Fruit fly (Drosophila melanogaster) whole organism, embryonic: Measurements from ENCODE around the gene PIG-B.

Source experiments
- Atf3 ChIP-seq: fragments of 200-800 bp; sonication (Bioruptor generic); optimal IDR thresholded peaks from 3 replicates; lab custom pipeline; 2016; ENCODE audit warnings: missing biosample characterization, missing genetic modification characterization
- Atf6 ChIP-seq: fragments of 200-800 bp; sonication (Bioruptor generic); IDR thresholded peaks from 2 replicates; pipeline ENCODE4 v1.3.6; 2022; ENCODE audit warnings: missing biosample characterization, missing genetic modification characterization
- CG11456 ChIP-seq: fragments of 200-800 bp; sonication (Bioruptor generic); IDR thresholded peaks from 3 replicates; pipeline ENCODE4 v1.3.6; 2022; ENCODE audit warnings: missing biosample characterization, missing genetic modification characterization
- CG11695 ChIP-seq: fragments of 200-800 bp; sonication (Bioruptor generic); IDR thresholded peaks from 3 replicates; pipeline ENCODE4 v1.3.6; 2022; ENCODE audit warnings: missing biosample characterization, missing genetic modification characterization
- CG12155 ChIP-seq: fragments of 200-800 bp; sonication (Bioruptor generic); optimal IDR thresholded peaks from 3 replicates; lab custom pipeline; 2016; ENCODE audit warnings: missing biosample characterization, missing genetic modification characterization
- CG13123 ChIP-seq: fragments of 200-800 bp; sonication (Bioruptor generic); optimal IDR thresholded peaks from 2 replicates; lab custom pipeline; 2016; ENCODE audit warnings: missing biosample characterization, missing genetic modification characterization
- CG14441 ChIP-seq: fragments of 200-800 bp; sonication (Bioruptor generic); IDR thresholded peaks from 2 replicates; pipeline ENCODE4 v1.3.6; 2022; ENCODE audit warnings: missing biosample characterization, missing genetic modification characterization
- CG14667 ChIP-seq: fragments of 200-800 bp; sonication (Bioruptor generic); IDR thresholded peaks from 2 replicates; pipeline ENCODE4 v1.3.6; 2022; ENCODE audit warnings: missing biosample characterization, missing genetic modification characterization
- CG16815 ChIP-seq: fragments of 200-800 bp; sonication (Bioruptor generic); optimal IDR thresholded peaks from 3 replicates; lab custom pipeline; 2017; ENCODE audit warnings: missing biosample characterization, mild to moderate bottlenecking, missing genetic modification characterization
- CG17361 ChIP-seq: fragments of 200-800 bp; sonication (Bioruptor generic); IDR thresholded peaks from 3 replicates; pipeline ENCODE4 v1.3.6; 2022; ENCODE audit warnings: missing biosample characterization, missing genetic modification characterization
- CG17385 ChIP-seq: fragments of 200-800 bp; sonication (Bioruptor generic); optimal IDR thresholded peaks from 3 replicates; lab custom pipeline; 2018; ENCODE audit warnings: missing biosample characterization, mild to moderate bottlenecking, missing genetic modification characterization
- CG17829 ChIP-seq: fragments of 200-800 bp; optimal IDR thresholded peaks from 2 replicates; lab custom pipeline; 2019; ENCODE audit warnings: missing biosample characterization, mild to moderate bottlenecking, missing genetic modification characterization, moderate library complexity
- CG18619 ChIP-seq: fragments of 200-800 bp; sonication (Bioruptor generic); optimal IDR thresholded peaks from 3 replicates; lab custom pipeline; 2017; ENCODE audit warnings: missing biosample characterization, mild to moderate bottlenecking, missing genetic modification characterization
- CG32532 ChIP-seq: fragments of 200-800 bp; sonication (Bioruptor generic); IDR thresholded peaks from 2 replicates; pipeline ENCODE4 v1.3.6; 2022; ENCODE audit warnings: missing biosample characterization, missing genetic modification characterization
- CG3281 ChIP-seq: fragments of 200-800 bp; sonication (Bioruptor generic); optimal IDR thresholded peaks from 3 replicates; lab custom pipeline; 2017; ENCODE audit warnings: missing biosample characterization, mild to moderate bottlenecking, missing genetic modification characterization
- CG34422 ChIP-seq: fragments of 200-800 bp; sonication (Bioruptor generic); IDR thresholded peaks from 3 replicates; pipeline ENCODE4 v1.3.6; 2022; ENCODE audit warnings: missing biosample characterization, missing genetic modification characterization
- CG4424 ChIP-seq: fragments of 200-800 bp; sonication (Bioruptor generic); optimal IDR thresholded peaks from 3 replicates; lab custom pipeline; 2016; ENCODE audit warnings: missing biosample characterization, missing genetic modification characterization
- CG5953 ChIP-seq: fragments of 200-800 bp; sonication (Bioruptor generic); IDR thresholded peaks from 2 replicates; pipeline ENCODE4 v1.3.6; 2022; ENCODE audit warnings: missing biosample characterization, missing genetic modification characterization
- CG8478 ChIP-seq: fragments of >200 bp; optimal IDR thresholded peaks from 2 replicates; lab custom pipeline; 2018
- CG9797 ChIP-seq: fragments of 200-800 bp; sonication (Bioruptor generic); optimal IDR thresholded peaks from 3 replicates; lab custom pipeline; 2018; ENCODE audit warnings: missing biosample characterization, mild to moderate bottlenecking, missing genetic modification characterization
- Camta ChIP-seq: fragments of 200-800 bp; sonication (Bioruptor generic); optimal IDR thresholded peaks from 2 replicates; lab custom pipeline; 2016; ENCODE audit warnings: missing biosample characterization, missing genetic modification characterization
- D19A ChIP-seq: fragments of 200-800 bp; optimal IDR thresholded peaks from 3 replicates; lab custom pipeline; 2019; ENCODE audit warnings: missing biosample characterization, mild to moderate bottlenecking, missing genetic modification characterization, moderate library complexity
- Dp ChIP-seq: fragments of 200-800 bp; sonication (Bioruptor generic); optimal IDR thresholded peaks from 2 replicates; lab custom pipeline; 2018; ENCODE audit warnings: missing biosample characterization, mild to moderate bottlenecking, missing genetic modification characterization, moderate library complexity
- ERR ChIP-seq: fragments of 200-800 bp; sonication (Bioruptor generic); optimal IDR thresholded peaks from 2 replicates; lab custom pipeline; 2016; ENCODE audit warnings: missing biosample characterization, missing genetic modification characterization
- Hand ChIP-seq: fragments of 200-800 bp; sonication (Bioruptor generic); optimal IDR thresholded peaks from 2 replicates; lab custom pipeline; 2017; ENCODE audit warnings: mild to moderate bottlenecking, missing biosample characterization, missing genetic modification reagents, missing genetic modification characterization
- Jarid2 ChIP-seq: fragments of 200-800 bp; sonication (Bioruptor generic); optimal IDR thresholded peaks from 3 replicates; lab custom pipeline; 2017; ENCODE audit warnings: mild to moderate bottlenecking, missing biosample characterization, missing genetic modification reagents, missing genetic modification characterization
- Myb ChIP-seq: fragments of 200-800 bp; sonication (Bioruptor generic); optimal IDR thresholded peaks from 2 replicates; lab custom pipeline; 2016; ENCODE audit warnings: missing biosample characterization, missing genetic modification characterization
- Oli ChIP-seq: fragments of 200-800 bp; sonication (Bioruptor generic); optimal IDR thresholded peaks from 2 replicates; lab custom pipeline; 2018; ENCODE audit warnings: missing biosample characterization, mild to moderate bottlenecking, missing genetic modification characterization, moderate library complexity
- Opbp ChIP-seq: fragments of 200-800 bp; sonication (Bioruptor generic); IDR thresholded peaks from 3 replicates; pipeline ENCODE4 v1.3.6; 2022; ENCODE audit warnings: missing biosample characterization, missing genetic modification characterization; ENCODE audit not compliant: partially characterized antibody
- Stat92E ChIP-seq, 3 experiments: fragments of >200 bp in 2 of 3; fragments of 200-800 bp in 1 of 3; sonication (Bioruptor generic) in 1 of 3; optimal IDR thresholded peaks; 2 replicates each; lab custom pipeline; 2017 to 2019; ENCODE audit warnings: missing biosample characterization in 3 of 3, missing genetic modification characterization in 3 of 3, mild to moderate bottlenecking in 1 of 3, moderate library complexity in 1 of 3
- ac ChIP-seq: fragments of 200-800 bp; sonication (Bioruptor generic); optimal IDR thresholded peaks from 3 replicates; lab custom pipeline; 2017; ENCODE audit warnings: missing biosample characterization, mild to moderate bottlenecking, missing genetic modification characterization
- az2 ChIP-seq: fragments of 200-800 bp; sonication (Bioruptor generic); optimal IDR thresholded peaks from 3 replicates; lab custom pipeline; 2016; ENCODE audit warnings: missing biosample characterization, missing genetic modification characterization
- corto ChIP-seq: fragments of 200-800 bp; sonication (Bioruptor generic); optimal IDR thresholded peaks from 2 replicates; lab custom pipeline; 2016; ENCODE audit warnings: missing biosample characterization, mild to moderate bottlenecking, missing genetic modification characterization, moderate library complexity
- da ChIP-seq: fragments of 200-800 bp; sonication (Bioruptor generic); optimal IDR thresholded peaks from 2 replicates; lab custom pipeline; 2016; ENCODE audit warnings: missing biosample characterization, missing genetic modification characterization
- dimm ChIP-seq: fragments of 200-800 bp; sonication (Bioruptor generic); IDR thresholded peaks from 2 replicates; pipeline ENCODE4 v1.3.6; 2022; ENCODE audit warnings: missing biosample characterization, missing genetic modification characterization
- dmrt99B ChIP-seq: fragments of 200-800 bp; sonication (Bioruptor generic); optimal IDR thresholded peaks from 2 replicates; lab custom pipeline; 2018; ENCODE audit warnings: missing biosample characterization, mild to moderate bottlenecking, missing genetic modification characterization, moderate library complexity
- ewg ChIP-seq: fragments of 200-800 bp; sonication (Bioruptor generic); optimal IDR thresholded peaks from 3 replicates; lab custom pipeline; 2017; ENCODE audit warnings: mild to moderate bottlenecking, missing biosample characterization, missing genetic modification reagents, missing genetic modification characterization
- fd3F ChIP-seq: fragments of 200-800 bp; sonication (Bioruptor generic); optimal IDR thresholded peaks from 2 replicates; lab custom pipeline; 2018; ENCODE audit warnings: missing biosample characterization, mild to moderate bottlenecking, missing genetic modification characterization, moderate library complexity
- ftz-f1 ChIP-seq: fragments of 200-800 bp; sonication (Bioruptor generic); optimal IDR thresholded peaks from 2 replicates; lab custom pipeline; 2016; ENCODE audit warnings: missing biosample characterization, missing genetic modification characterization
- insv ChIP-seq, 2 experiments: fragments of 200-800 bp; sonication (Bioruptor generic); optimal IDR thresholded peaks; 3 replicates each; lab custom pipeline; 2016 to 2018; ENCODE audit warnings: missing biosample characterization in 2 of 2, missing genetic modification characterization in 2 of 2
- lab ChIP-seq: fragments of 200-800 bp; sonication (Bioruptor generic); optimal IDR thresholded peaks from 3 replicates; lab custom pipeline; 2017; ENCODE audit warnings: missing biosample characterization, missing genetic modification characterization, mild to moderate bottlenecking, moderate library complexity, missing genetic modification reagents
- lmd ChIP-seq: fragments of 200-800 bp; sonication (Bioruptor generic); IDR thresholded peaks from 2 replicates; pipeline ENCODE4 v1.3.6; 2022; ENCODE audit warnings: missing biosample characterization, missing genetic modification characterization
- maf-S ChIP-seq: fragments of 200-800 bp; sonication (Bioruptor generic); optimal IDR thresholded peaks from 2 replicates; lab custom pipeline; 2016; ENCODE audit warnings: missing biosample characterization, missing genetic modification characterization
- mld ChIP-seq: fragments of 200-800 bp; sonication (Bioruptor generic); IDR thresholded peaks from 3 replicates; pipeline ENCODE4 v1.3.6; 2022; ENCODE audit warnings: missing biosample characterization, missing genetic modification characterization; ENCODE audit not compliant: partially characterized antibody
- pita ChIP-seq: fragments of 200-800 bp; sonication (Bioruptor generic); optimal IDR thresholded peaks from 2 replicates; lab custom pipeline; 2017; ENCODE audit warnings: missing biosample characterization, mild to moderate bottlenecking, missing genetic modification characterization
- pzg ChIP-seq: fragments of 200-800 bp; sonication (Bioruptor generic); optimal IDR thresholded peaks from 3 replicates; lab custom pipeline; 2018; ENCODE audit warnings: missing biosample characterization, mild to moderate bottlenecking, missing genetic modification characterization, moderate library complexity
- ranshi ChIP-seq: fragments of 200-800 bp; sonication (Bioruptor generic); IDR thresholded peaks from 2 replicates; pipeline ENCODE4 v1.3.6; 2022; ENCODE audit warnings: missing biosample characterization, missing genetic modification characterization
- stc ChIP-seq: fragments of 200-800 bp; sonication (Bioruptor generic); IDR thresholded peaks from 2 replicates; pipeline ENCODE4 v1.3.6; 2022; ENCODE audit warnings: missing biosample characterization, missing genetic modification characterization
- tna ChIP-seq: fragments of 200-800 bp; sonication (Bioruptor generic); IDR thresholded peaks from 2 replicates; pipeline ENCODE4 v1.3.6; 2022; ENCODE audit warnings: missing biosample characterization, missing genetic modification characterization; ENCODE audit not compliant: partially characterized antibody
- usp ChIP-seq: fragments of >200 bp; optimal IDR thresholded peaks from 2 replicates; lab custom pipeline; 2017; ENCODE audit warnings: missing biosample characterization, missing genetic modification characterization

Gene PIG-B

DNA sequence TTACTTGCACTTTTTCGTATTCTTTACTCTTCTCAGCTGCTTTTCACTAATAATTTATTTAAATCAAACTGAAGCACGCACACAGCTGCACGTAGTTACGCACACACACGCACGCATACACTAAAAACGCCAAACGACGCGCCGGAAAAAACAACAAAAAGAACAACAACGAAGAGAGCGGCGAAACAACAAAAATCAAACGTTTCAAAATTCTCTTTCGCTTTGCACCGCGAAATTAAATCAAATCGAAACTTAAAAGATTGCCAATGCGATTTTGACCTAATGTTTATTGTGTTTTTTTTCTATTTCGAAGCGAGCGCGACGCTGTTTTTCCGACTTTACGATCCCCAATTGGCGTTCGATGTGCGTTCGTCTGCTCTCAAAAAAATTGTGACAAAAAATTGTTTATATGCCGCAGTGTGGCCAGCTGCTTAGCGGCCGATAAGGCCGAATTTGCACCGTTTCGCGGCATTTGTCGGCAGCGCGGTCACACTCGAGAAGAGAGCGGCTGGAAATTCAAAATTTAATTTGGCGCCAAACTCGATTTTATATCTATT lies 23.4 kb upstream of the PIG-B start (continued):
- TF ChIP-seq Myb: peak; percentile 31
- peak in 1 of 2 experiments; percentile 61 for TF ChIP-seq insv (GFP tag; optimal IDR thresholded peaks at IDR 0.05; lab: Kevin White, UChicago)
- TF ChIP-seq az2 (GFP tag; lab: Kevin White, UChicago): no peak
- TF ChIP-seq da (GFP tag; lab: Kevin White, UChicago): no peak
- TF ChIP-seq ERR (GFP tag; lab: Kevin White, UChicago): no peak
- no peak for TF ChIP-seq CG13123 (GFP tag; lab: Kevin White, UChicago)
- TF ChIP-seq corto (GFP tag; lab: Kevin White, UChicago): no peak
- TF ChIP-seq CG3281 (GFP tag; lab: Kevin White, UChicago): peak; percentile 29
- peak; percentile 88 for TF ChIP-seq CG9797
- TF ChIP-seq tna (GFP tag; lab: Robert Waterston, UW): peak; percentile 10; the same call in 1 of the 2 replicates
- no peak for TF ChIP-seq Hand (GFP tag; lab: Kevin White, UChicago)
- TF ChIP-seq Atf6 (GFP tag; lab: Robert Waterston, UW): no peak
- TF ChIP-seq ewg (GFP tag; lab: Kevin White, UChicago): peak; percentile 71
- TF ChIP-seq CG34422 (GFP tag; lab: Robert Waterston, UW): peak; percentile 72; the same call in 1 of the 3 replicates
- no peak for TF ChIP-seq mld
- peak in 1 of 3 experiments; percentile 7 for TF ChIP-seq Stat92E (GFP tag; optimal IDR thresholded peaks at IDR 0.05; lab: Kevin White, UChicago)
- TF ChIP-seq CG17829 (tag; lab: Kevin White, UChicago): peak; percentile 47
- no peak for TF ChIP-seq CG8478 (lab: Kevin White, UChicago)
- no peak for TF ChIP-seq CG14667 (GFP tag; lab: Robert Waterston, UW)
- no peak for TF ChIP-seq lmd
- no peak for TF ChIP-seq CG14441 (GFP tag; lab: Robert Waterston, UW)
- TF ChIP-seq Jarid2 (GFP tag; lab: Kevin White, UChicago): peak; percentile 85
- TF ChIP-seq CG4424: no peak
- peak; percentile 74 for TF ChIP-seq Opbp
- peak; percentile 51 for TF ChIP-seq lab
- TF ChIP-seq CG12155: no peak
- TF ChIP-seq Oli (tag; lab: Kevin White, UChicago): no peak
- TF ChIP-seq CG11456 (GFP tag; lab: Robert Waterston, UW): 0 out of 3 replicates have a peak, but pooled peaks have one; percentile 15
- TF ChIP-seq CG5953 (GFP tag; lab: Robert Waterston, UW): no peak
- TF ChIP-seq stc (GFP tag; lab: Robert Waterston, UW): no peak
- TF ChIP-seq CG32532 (GFP tag; lab: Robert Waterston, UW): no peak
- TF ChIP-seq Camta (GFP tag; lab: Kevin White, UChicago): peak; percentile 15
- no peak for TF ChIP-seq dimm (GFP tag; lab: Robert Waterston, UW)
- TF ChIP-seq CG16815: no peak
- TF ChIP-seq CG11695 (GFP tag; lab: Robert Waterston, UW): peak; percentile 45; the same call in 1 of the 3 replicates
- no peak for TF ChIP-seq maf-S
- TF ChIP-seq CG18619 (GFP tag; lab: Kevin White, UChicago): peak; percentile 12
- peak; percentile 6 for TF ChIP-seq fd3F (GFP tag; lab: Kevin White, UChicago)
- TF ChIP-seq CG17361 (GFP tag; lab: Robert Waterston, UW): 0 out of 3 replicates have a peak, but pooled peaks have one; percentile 9
- no peak for TF ChIP-seq dmrt99B (tag; lab: Kevin White, UChicago)
- no peak for TF ChIP-seq ftz-f1
- TF ChIP-seq Atf3 (GFP tag; lab: Kevin White, UChicago): no peak
- peak; percentile 89 for TF ChIP-seq Dp (GFP tag; lab: Kevin White, UChicago)
- TF ChIP-seq pzg (GFP tag; lab: Kevin White, UChicago): peak; percentile 78
- TF ChIP-seq ac (GFP tag; lab: Kevin White, UChicago): no peak
- no peak for TF ChIP-seq usp
- peak; percentile 0 for TF ChIP-seq D19A (tag; lab: Kevin White, UChicago)
- TF ChIP-seq pita (GFP tag; lab: Kevin White, UChicago): no peak
- 0 out of 2 replicates have a peak, but pooled peaks have one; percentile 22 for TF ChIP-seq ranshi (GFP tag; lab: Robert Waterston, UW)
- peak; percentile 32 for TF ChIP-seq CG17385
